Fruit fly (Drosophila melanogaster): ENCODE measurements around the gene CG6664.

The CG6664 gene

dm6 chr3L:17008911-17009364 is 7.0 kb downstream of the CG6664 start (continued):
- TF ChIP-seq Ptx1 (GFP tag; IDR thresholded peaks at IDR 0.05) (no peak), yki (optimal IDR thresholded peaks at IDR 0.05) (no peak), Ravus (GFP tag; IDR thresholded peaks at IDR 0.05) (no peak), Hr3 (GFP tag; optimal IDR thresholded peaks at IDR 0.05) (no peak), lab (GFP tag; optimal IDR thresholded peaks at IDR 0.05) (peak; percentile 15), CG11696 (GFP tag; IDR thresholded peaks at IDR 0.05) (peak; percentile 74), Xrp1 (GFP tag; IDR thresholded peaks at IDR 0.05) (no peak), CG9932 (GFP tag; IDR thresholded peaks at IDR 0.05) (peak; percentile 37; the same call in 1 of the 2 replicates), Dbx (GFP tag; IDR thresholded peaks at IDR 0.05) (0 out of 3 replicates have a peak, but pooled peaks have one; percentile 19), B-H2 (GFP tag; optimal IDR thresholded peaks at IDR 0.05) (peak; percentile 36), Rfx (GFP tag; IDR thresholded peaks at IDR 0.05) (peak; percentile 26; the same call in 1 of the 2 replicates), Dll (GFP tag; IDR thresholded peaks at IDR 0.05; ENCODE audit: partially characterized antibody) (0 out of 4 replicates have a peak, but pooled peaks have one; percentile 21)

DNA sequence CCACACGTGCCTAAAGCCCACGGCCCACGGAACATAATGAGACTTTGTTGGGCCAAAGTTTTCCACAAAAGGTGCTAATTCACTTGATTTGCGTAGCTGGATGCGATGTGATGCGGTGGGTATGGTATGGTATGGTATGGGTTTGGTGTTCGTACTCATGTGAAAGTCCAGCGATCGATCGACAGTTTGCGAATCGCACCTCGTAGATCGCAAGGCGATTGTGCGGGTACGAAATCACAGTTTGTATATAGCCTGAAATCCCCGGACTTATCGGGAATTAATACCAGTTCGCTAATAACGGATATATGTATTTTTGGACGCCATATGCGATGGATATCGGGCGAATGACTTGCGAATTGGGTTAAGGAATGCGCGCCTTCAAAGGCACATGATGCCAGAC is 8.0 kb downstream of the CG6664 start:
- no peak for TF ChIP-seq Dek (tag; optimal IDR thresholded peaks at IDR 0.05)
- peak; percentile 6 for TF ChIP-seq CG3995 (GFP tag; optimal IDR thresholded peaks at IDR 0.05)

dm6 chr3L:17007496-17007895 is 8.5 kb downstream of the CG6664 start:
- TF ChIP-seq CG12219 (GFP tag; optimal IDR thresholded peaks at IDR 0.05) (no peak), gfzf (GFP tag; optimal IDR thresholded peaks at IDR 0.05) (no peak), pan (optimal IDR thresholded peaks at IDR 0.05) (no peak), pan (GFP tag; optimal IDR thresholded peaks at IDR 0.05 in 1 of 2, IDR thresholded peaks at IDR 0.05 in 1 of 2) (no peak), bbx (GFP tag; IDR thresholded peaks at IDR 0.05; ENCODE audit: partially characterized antibody) (no peak), Med (GFP tag) (peak; percentile 50), Dfd (GFP tag; optimal IDR thresholded peaks at IDR 0.05) (no peak), CG16813 (GFP tag; IDR thresholded peaks at IDR 0.05; ENCODE audit: partially characterized antibody) (no peak), CG10267 (tag; optimal IDR thresholded peaks at IDR 0.05) (no peak), CkIIα-i1 (GFP tag; IDR thresholded peaks at IDR 0.05) (no peak), lilli (GFP tag; optimal IDR thresholded peaks at IDR 0.05) (no peak), sna (GFP tag; IDR thresholded peaks at IDR 0.05; ENCODE audit: partially characterized antibody) (no peak), sisA (GFP tag; IDR thresholded peaks at IDR 0.05) (no peak), CG15514 (GFP tag; optimal IDR thresholded peaks at IDR 0.05) (no peak), CG7928 (GFP tag; optimal IDR thresholded peaks at IDR 0.05) (no peak), ap (GFP tag; IDR thresholded peaks at IDR 0.05) (no peak), CG4730 (GFP tag; IDR thresholded peaks at IDR 0.05) (no peak), cwo (GFP tag; optimal IDR thresholded peaks at IDR 0.05) (peak; percentile 42), Pdp1 (GFP tag; optimal IDR thresholded peaks at IDR 0.05) (peak in 1 of 2 experiments; percentile 8), disco-r (GFP tag; optimal IDR thresholded peaks at IDR 0.05) (no peak), CG18262 (tag; optimal IDR thresholded peaks at IDR 0.05) (no peak), CG16863 (GFP tag; optimal IDR thresholded peaks at IDR 0.05) (no peak), chinmo (GFP tag; IDR thresholded peaks at IDR 0.05; ENCODE audit: partially characterized antibody) (0 out of 4 replicates have a peak, but pooled peaks have one; percentile 29), pum (GFP tag; optimal IDR thresholded peaks at IDR 0.05) (no peak), dmrt99B (tag; optimal IDR thresholded peaks at IDR 0.05) (no peak), CG7745 (tag; optimal IDR thresholded peaks at IDR 0.05) (no peak), CG9727 (GFP tag; optimal IDR thresholded peaks at IDR 0.05) (no peak), Aef1 (GFP tag; IDR thresholded peaks at IDR 0.05) (no peak), eyg (GFP tag; optimal IDR thresholded peaks at IDR 0.05) (no peak), lov (optimal IDR thresholded peaks at IDR 0.05) (no peak), lov (GFP tag; IDR thresholded peaks at IDR 0.05) (no peak), CG6175 (GFP tag; IDR thresholded peaks at IDR 0.05) (0 out of 3 replicates have a peak, but pooled peaks have one; percentile 2), CG7271 (tag; optimal IDR thresholded peaks at IDR 0.05) (no peak), schlank (tag; optimal IDR thresholded peaks at IDR 0.05) (no peak), CG6654 (GFP tag; optimal IDR thresholded peaks at IDR 0.05) (no peak)
